Worm (Caenorhabditis elegans) whole organism, L3 larva: ENCODE measurements around the gene R07E3.7.
A peak's percentile ranks its signal among the peaks of the same experiment; 100 is the strongest.

ENCODE experiments used
- R02D3.7 ChIP-seq: fragments of 150-350 bp; optimal IDR thresholded peaks from 2 replicates; lab custom pipeline; 2014; ENCODE audit warnings: missing biosample characterization, missing genetic modification characterization
- ZK546.5 ChIP-seq: sonication (generic microtip); optimal IDR thresholded peaks from 2 replicates; lab custom pipeline; 2017; ENCODE audit warnings: missing biosample characterization, missing genetic modification characterization
- aly-2 ChIP-seq: fragments of 150-350 bp; optimal IDR thresholded peaks from 2 replicates; lab custom pipeline; 2014; ENCODE audit warnings: missing biosample characterization, missing genetic modification characterization
- ama-1 ChIP-seq: fragments of 150-350 bp; optimal IDR thresholded peaks from 2 replicates; lab custom pipeline; 2018
- ceh-16 ChIP-seq: sonication (generic microtip); optimal IDR thresholded peaks from 2 replicates; lab custom pipeline; 2017; ENCODE audit warnings: missing biosample characterization, missing genetic modification characterization
- ceh-28 ChIP-seq: fragments of 150-350 bp; optimal IDR thresholded peaks from 2 replicates; lab custom pipeline; 2014; ENCODE audit warnings: missing biosample characterization, missing genetic modification reagents, missing genetic modification characterization
- ceh-82 ChIP-seq: fragments of 150-350 bp; optimal IDR thresholded peaks from 2 replicates; lab custom pipeline; 2014; ENCODE audit warnings: missing biosample characterization, missing genetic modification characterization
- ceh-9 ChIP-seq: sonication (generic microtip); optimal IDR thresholded peaks from 2 replicates; lab custom pipeline; 2018; ENCODE audit warnings: missing biosample characterization, missing genetic modification characterization
- daf-12 ChIP-seq: fragments of 150-350 bp; optimal IDR thresholded peaks from 2 replicates; lab custom pipeline; 2014; ENCODE audit warnings: missing biosample characterization, missing genetic modification reagents, missing genetic modification characterization
- egl-27 ChIP-seq: sonication (generic microtip); optimal IDR thresholded peaks from 4 replicates; lab custom pipeline; 2017; ENCODE audit warnings: missing biosample characterization, missing genetic modification reagents, missing genetic modification characterization
- egl-5 ChIP-seq: fragments of 150-350 bp; optimal IDR thresholded peaks from 2 replicates; lab custom pipeline; 2017; ENCODE audit warnings: missing biosample characterization, missing genetic modification reagents, missing genetic modification characterization, inconsistent platforms
- elt-1 ChIP-seq: fragments of 150-350 bp; optimal IDR thresholded peaks from 2 replicates; lab custom pipeline; 2014; ENCODE audit warnings: missing biosample characterization, missing genetic modification characterization
- elt-2 ChIP-seq: sonication (generic microtip); optimal IDR thresholded peaks from 2 replicates; lab custom pipeline; 2016; ENCODE audit warnings: missing genetic modification reagents, mild to moderate bottlenecking, missing genetic modification characterization, missing compliant biosample characterization
- elt-3 ChIP-seq, 3 experiments: fragments of 150-350 bp in 1 of 3; sonication (generic microtip) in 2 of 3; optimal IDR thresholded peaks; 2 replicates in 2 of 3; 4 replicates in 1 of 3; lab custom pipeline; 2014 to 2017; ENCODE audit warnings: missing biosample characterization in 3 of 3, missing genetic modification characterization in 3 of 3
- eor-1 ChIP-seq, 2 experiments: fragments of 150-350 bp; optimal IDR thresholded peaks; 2 replicates each; lab custom pipeline; 2014 to 2018; ENCODE audit warnings: missing biosample characterization in 2 of 2, missing genetic modification characterization in 2 of 2
- fkh-10 ChIP-seq: sonication (generic microtip); optimal IDR thresholded peaks from 2 replicates; lab custom pipeline; 2017; ENCODE audit warnings: missing biosample characterization, missing genetic modification reagents, missing genetic modification characterization
- fkh-2 ChIP-seq: fragments of 150-350 bp; optimal IDR thresholded peaks from 2 replicates; lab custom pipeline; 2014; ENCODE audit warnings: missing biosample characterization, missing genetic modification reagents, missing genetic modification characterization
- fos-1 ChIP-seq: fragments of 150-350 bp; optimal IDR thresholded peaks from 2 replicates; lab custom pipeline; 2014; ENCODE audit warnings: missing biosample characterization, missing genetic modification characterization
- hmg-11 ChIP-seq: sonication (generic microtip); optimal IDR thresholded peaks from 2 replicates; lab custom pipeline; 2016; ENCODE audit warnings: missing genetic modification characterization, missing compliant biosample characterization
- jun-1 ChIP-seq: fragments of 150-350 bp; optimal IDR thresholded peaks from 2 replicates; lab custom pipeline; 2014; ENCODE audit warnings: missing biosample characterization, missing genetic modification reagents, missing genetic modification characterization
- lin-15B ChIP-seq: fragments of 150-350 bp; optimal IDR thresholded peaks from 2 replicates; lab custom pipeline; 2014; ENCODE audit warnings: missing biosample characterization, missing genetic modification characterization
- lin-39 ChIP-seq: fragments of 150-350 bp; optimal IDR thresholded peaks from 2 replicates; lab custom pipeline; 2018; ENCODE audit warnings: missing biosample characterization, missing genetic modification reagents, missing genetic modification characterization
- lsy-12 ChIP-seq: sonication (generic microtip); optimal IDR thresholded peaks from 2 replicates; lab custom pipeline; 2016; ENCODE audit warnings: mild to moderate bottlenecking, missing genetic modification characterization, missing compliant biosample characterization
- mdl-1 ChIP-seq: fragments of 150-350 bp; optimal IDR thresholded peaks from 2 replicates; lab custom pipeline; 2014; ENCODE audit warnings: missing biosample characterization, missing genetic modification characterization
- mml-1 ChIP-seq: fragments of 150-350 bp; sonication (generic microtip); optimal IDR thresholded peaks from 3 replicates; lab custom pipeline; 2014; ENCODE audit warnings: missing biosample characterization, missing genetic modification characterization
- nfya-1 ChIP-seq: sonication (generic microtip); optimal IDR thresholded peaks from 2 replicates; lab custom pipeline; 2017; ENCODE audit warnings: missing genetic modification characterization, mild to moderate bottlenecking, missing compliant biosample characterization, antibody characterized with exemption, moderate library complexity; ENCODE audit not compliant: insufficient read depth
- nhr-11 ChIP-seq: fragments of 150-350 bp; optimal IDR thresholded peaks from 2 replicates; lab custom pipeline; 2014; ENCODE audit warnings: missing biosample characterization, missing genetic modification characterization
- nhr-12 ChIP-seq: fragments of 150-350 bp; optimal IDR thresholded peaks from 2 replicates; lab custom pipeline; 2014; ENCODE audit warnings: missing biosample characterization, missing genetic modification characterization
- nhr-23 ChIP-seq: fragments of 150-350 bp; optimal IDR thresholded peaks from 2 replicates; lab custom pipeline; 2014; ENCODE audit warnings: missing biosample characterization, missing genetic modification reagents, missing genetic modification characterization
- nhr-237 ChIP-seq: fragments of 150-350 bp; optimal IDR thresholded peaks from 2 replicates; lab custom pipeline; 2014; ENCODE audit warnings: missing biosample characterization, missing genetic modification characterization
- nhr-25 ChIP-seq: sonication (generic microtip); optimal IDR thresholded peaks from 2 replicates; lab custom pipeline; 2017; ENCODE audit warnings: missing biosample characterization, missing genetic modification characterization
- nhr-28 ChIP-seq: fragments of 150-350 bp; optimal IDR thresholded peaks from 2 replicates; lab custom pipeline; 2014; ENCODE audit warnings: missing biosample characterization, missing genetic modification characterization
- nhr-43 ChIP-seq: sonication (generic microtip); optimal IDR thresholded peaks from 2 replicates; lab custom pipeline; 2016; ENCODE audit warnings: mild to moderate bottlenecking, missing genetic modification characterization, missing compliant biosample characterization; ENCODE audit not compliant: poor library complexity, severe bottlenecking
- nhr-67 ChIP-seq: fragments of 150-350 bp; optimal IDR thresholded peaks from 2 replicates; lab custom pipeline; 2014; ENCODE audit warnings: missing biosample characterization, missing genetic modification characterization
- nhr-76 ChIP-seq: fragments of 150-350 bp; sonication (generic microtip); optimal IDR thresholded peaks from 5 replicates; lab custom pipeline; 2014; ENCODE audit warnings: missing biosample characterization, missing genetic modification characterization
- nhr-77 ChIP-seq: fragments of 150-350 bp; optimal IDR thresholded peaks from 2 replicates; lab custom pipeline; 2014; ENCODE audit warnings: missing biosample characterization, missing genetic modification characterization
- pha-4 ChIP-seq: fragments of 150-350 bp; optimal IDR thresholded peaks from 2 replicates; lab custom pipeline; 2014; ENCODE audit warnings: missing biosample characterization, missing genetic modification reagents, missing genetic modification characterization
- pqm-1 ChIP-seq: fragments of 150-350 bp; optimal IDR thresholded peaks from 2 replicates; lab custom pipeline; 2017; ENCODE audit warnings: missing biosample characterization, missing genetic modification characterization, inconsistent platforms
- sea-2 ChIP-seq: fragments of 150-350 bp; sonication (generic microtip); optimal IDR thresholded peaks from 4 replicates; lab custom pipeline; 2014; ENCODE audit warnings: missing biosample characterization, missing genetic modification reagents, missing genetic modification characterization
- skn-1 ChIP-seq: fragments of 150-350 bp; optimal IDR thresholded peaks from 2 replicates; lab custom pipeline; 2014; ENCODE audit warnings: missing biosample characterization, missing genetic modification characterization
- snpc-4 ChIP-seq: fragments of 150-350 bp; optimal IDR thresholded peaks from 2 replicates; lab custom pipeline; 2014; ENCODE audit warnings: missing biosample characterization, missing genetic modification characterization
- tbx-2 ChIP-seq: sonication (generic microtip); optimal IDR thresholded peaks from 2 replicates; lab custom pipeline; 2016; ENCODE audit warnings: mild to moderate bottlenecking, missing genetic modification characterization, missing compliant biosample characterization
- unc-39 ChIP-seq: sonication (generic microtip); optimal IDR thresholded peaks from 4 replicates; lab custom pipeline; 2017; ENCODE audit warnings: missing biosample characterization, missing genetic modification characterization
- unc-62 ChIP-seq: fragments of 150-350 bp; sonication (generic microtip); optimal IDR thresholded peaks from 4 replicates; lab custom pipeline; 2014; ENCODE audit warnings: missing biosample characterization, missing genetic modification reagents, missing genetic modification characterization
- zag-1 ChIP-seq: fragments of 150-350 bp; optimal IDR thresholded peaks from 2 replicates; lab custom pipeline; 2014; ENCODE audit warnings: missing biosample characterization, missing genetic modification characterization
- ztf-11 ChIP-seq: fragments of 150-350 bp; optimal IDR thresholded peaks from 2 replicates; lab custom pipeline; 2014; ENCODE audit warnings: missing biosample characterization, missing genetic modification characterization
- ztf-4 ChIP-seq: fragments of 150-350 bp; optimal IDR thresholded peaks from 2 replicates; lab custom pipeline; 2014; ENCODE audit warnings: missing biosample characterization, missing genetic modification characterization

Gene R07E3.7

ce11 chrX:10332035-10332614, 23.4 kb downstream of the R07E3.7 start:
- TF ChIP-seq nhr-77 (no peak), ZK546.5 (tag; lab: Kevin White, UChicago) (no peak), nhr-76 (tag; lab: Kevin White, UChicago) (no peak), fos-1 (tag; lab: Kevin White, UChicago) (no peak), lsy-12 (tag; lab: Kevin White, UChicago) (no peak), pha-4 (peak; percentile 44), pqm-1 (peak; percentile 63), nhr-67 (tag; lab: Kevin White, UChicago) (no peak), R02D3.7 (no peak), elt-2 (tag; lab: Kevin White, UChicago) (peak; percentile 85), nhr-23 (tag; lab: Kevin White, UChicago) (peak; percentile 70), egl-27 (tag; lab: Kevin White, UChicago) (no peak), aly-2 (tag; lab: Kevin White, UChicago) (no peak), hmg-11 (no peak), ceh-28 (tag; lab: Kevin White, UChicago) (no peak), mdl-1 (tag; lab: Kevin White, UChicago) (peak; percentile 30), fkh-2 (tag; lab: Kevin White, UChicago) (no peak), egl-5 (tag; lab: Kevin White, UChicago) (no peak), mml-1 (tag; lab: Kevin White, UChicago) (peak; percentile 91), nhr-25 (tag; lab: Kevin White, UChicago) (peak; percentile 42), nfya-1 (peak; percentile 35), ceh-16 (no peak), jun-1 (tag; lab: Kevin White, UChicago) (peak; percentile 14), sea-2 (GFP tag; lab: Kevin White, UChicago) (no peak), nhr-12 (tag; lab: Kevin White, UChicago) (no peak), nhr-43 (tag; lab: Kevin White, UChicago) (peak; percentile 31), elt-1 (tag; lab: Kevin White, UChicago) (no peak), ztf-4 (tag; lab: Kevin White, UChicago) (no peak), unc-39 (tag; lab: Kevin White, UChicago) (no peak), skn-1 (tag; lab: Kevin White, UChicago) (no peak), zag-1 (tag; lab: Kevin White, UChicago) (no peak), snpc-4 (tag; lab: Kevin White, UChicago) (no peak), eor-1 (tag; optimal IDR thresholded peaks at IDR 0.05; lab: Kevin White, UChicago) (no peak), daf-12 (tag; lab: Kevin White, UChicago) (no peak), unc-62 (GFP tag; lab: Kevin White, UChicago) (no peak), nhr-28 (tag; lab: Kevin White, UChicago) (no peak), tbx-2 (tag; lab: Kevin White, UChicago) (no peak), fkh-10 (GFP tag; lab: Kevin White, UChicago) (no peak), nhr-11 (tag; lab: Kevin White, UChicago) (no peak), lin-15B (tag; lab: Kevin White, UChicago) (no peak), ceh-82 (tag; lab: Kevin White, UChicago) (no peak), ztf-11 (tag; lab: Kevin White, UChicago) (no peak), ceh-9 (tag; lab: Kevin White, UChicago) (no peak), nhr-237 (tag; lab: Kevin White, UChicago) (no peak), elt-3 (tag; optimal IDR thresholded peaks at IDR 0.05; lab: Kevin White, UChicago) (peak in 1 of 3 experiments; percentile 16), lin-39 (tag; lab: Kevin White, UChicago) (peak; percentile 42), ama-1 (lab: Kevin White, UChicago) (no peak)
